Worm (Caenorhabditis elegans) whole organism, L1 larva: ENCODE measurements around the gene col-85.

Experiments
- C16A3.4 ChIP-seq: fragments of 150-350 bp; optimal IDR thresholded peaks from 2 replicates; lab custom pipeline; 2014; ENCODE audit warnings: missing biosample characterization, missing genetic modification characterization
- F16B12.6 ChIP-seq: fragments of 150-350 bp; optimal IDR thresholded peaks from 2 replicates; lab custom pipeline; 2014; ENCODE audit warnings: missing biosample characterization, missing genetic modification characterization
- Y116A8C.19 ChIP-seq: sonication (generic microtip); optimal IDR thresholded peaks from 2 replicates; lab custom pipeline; 2016; ENCODE audit warnings: missing compliant biosample characterization, missing genetic modification characterization, borderline replicate concordance
- alr-1 ChIP-seq: fragments of 200-800 bp; sonication (Bioruptor generic); optimal IDR thresholded peaks from 2 replicates; lab custom pipeline; 2018; ENCODE audit warnings: borderline replicate concordance, mild to moderate bottlenecking, missing genetic modification characterization, missing compliant biosample characterization
- aly-2 ChIP-seq: fragments of 150-350 bp; optimal IDR thresholded peaks from 2 replicates; lab custom pipeline; 2014; ENCODE audit warnings: missing biosample characterization, missing genetic modification characterization
- blmp-1 ChIP-seq: fragments of 150-350 bp; optimal IDR thresholded peaks from 2 replicates; lab custom pipeline; 2014; ENCODE audit warnings: missing biosample characterization, missing genetic modification characterization
- ceh-88 ChIP-seq: fragments of 200-800 bp; sonication (Bioruptor generic); IDR thresholded peaks from 2 replicates; pipeline ENCODE4 v1.3.6; 2022; ENCODE audit warnings: missing genetic modification characterization, missing compliant biosample characterization
- dpl-1 ChIP-seq, 3 experiments: fragments of 150-350 bp in 2 of 3; sonication (generic microtip) in 1 of 3; optimal IDR thresholded peaks; 2 replicates each; lab custom pipeline; 2014 to 2017; ENCODE audit warnings: missing biosample characterization in 3 of 3, missing genetic modification characterization in 3 of 3, missing genetic modification reagents in 3 of 3
- efl-1 ChIP-seq, 4 experiments: fragments of 150-350 bp; optimal IDR thresholded peaks in 3 of 4; peaks in 1 of 4; 1 replicate in 1 of 4; 2 replicates in 3 of 4; lab custom pipeline; 2014; ENCODE audit warnings: missing biosample characterization in 2 of 4, missing genetic modification characterization in 2 of 4, missing genetic modification reagents in 2 of 4
- egl-27 ChIP-seq, 2 experiments: fragments of 150-350 bp in 1 of 2; sonication (generic microtip); optimal IDR thresholded peaks; 3 replicates each; lab custom pipeline; 2017 to 2018; ENCODE audit warnings: missing biosample characterization in 2 of 2, missing genetic modification characterization in 2 of 2, missing genetic modification reagents in 2 of 2
- elt-2 ChIP-seq: sonication (generic microtip); optimal IDR thresholded peaks from 2 replicates; lab custom pipeline; 2016; ENCODE audit warnings: missing genetic modification characterization, mild to moderate bottlenecking, inconsistent platforms, missing compliant biosample characterization, missing genetic modification reagents
- fkh-4 ChIP-seq: sonication (generic microtip); optimal IDR thresholded peaks from 2 replicates; lab custom pipeline; 2016; ENCODE audit warnings: missing compliant biosample characterization, missing genetic modification characterization, borderline replicate concordance
- hlh-17 ChIP-seq: fragments of 200-800 bp; sonication (Bioruptor generic); optimal IDR thresholded peaks from 2 replicates; lab custom pipeline; 2018; ENCODE audit warnings: missing genetic modification characterization, mild to moderate bottlenecking, missing compliant biosample characterization, moderate library complexity, borderline replicate concordance
- hlh-4 ChIP-seq: sonication (generic microtip); optimal IDR thresholded peaks from 2 replicates; lab custom pipeline; 2016; ENCODE audit warnings: mild to moderate bottlenecking, missing genetic modification characterization, missing compliant biosample characterization
- hpl-2 ChIP-seq: fragments of 150-350 bp; optimal IDR thresholded peaks from 2 replicates; lab custom pipeline; 2014; ENCODE audit warnings: missing biosample characterization, missing genetic modification reagents, missing genetic modification characterization
- jun-1 ChIP-seq: fragments of 150-350 bp; optimal IDR thresholded peaks from 2 replicates; lab custom pipeline; 2014; ENCODE audit warnings: missing biosample characterization, missing genetic modification reagents, missing genetic modification characterization
- lin-15B ChIP-seq: fragments of 150-350 bp; sonication (generic microtip); optimal IDR thresholded peaks from 3 replicates; lab custom pipeline; 2014; ENCODE audit warnings: missing biosample characterization, missing genetic modification characterization
- lsy-2 ChIP-seq, 2 experiments: fragments of 150-350 bp; optimal IDR thresholded peaks; 2 replicates each; lab custom pipeline; 2014; ENCODE audit warnings: missing biosample characterization in 2 of 2, missing genetic modification characterization in 2 of 2
- mab-9 ChIP-seq: fragments of 200-800 bp; sonication (Bioruptor generic); IDR thresholded peaks from 2 replicates; pipeline ENCODE4 v1.3.6; 2022; ENCODE audit warnings: missing genetic modification reagents, missing genetic modification characterization, missing compliant biosample characterization
- mep-1 ChIP-seq: fragments of 150-350 bp; optimal IDR thresholded peaks from 2 replicates; lab custom pipeline; 2014; ENCODE audit warnings: missing biosample characterization, missing genetic modification characterization
- nhr-19 ChIP-seq: fragments of 200-800 bp; sonication (Bioruptor generic); conservative IDR thresholded peaks from 2 replicates; pipeline ENCODE4 v1.3.6; 2022; ENCODE audit warnings: missing genetic modification characterization, missing compliant biosample characterization
- nhr-237 ChIP-seq: fragments of 150-350 bp; optimal IDR thresholded peaks from 2 replicates; lab custom pipeline; 2014; ENCODE audit warnings: missing biosample characterization, missing genetic modification characterization
- nhr-47 ChIP-seq: sonication (generic microtip); optimal IDR thresholded peaks from 2 replicates; lab custom pipeline; 2016; ENCODE audit warnings: mild to moderate bottlenecking, missing genetic modification characterization, moderate library complexity, missing compliant biosample characterization
- nhr-76 ChIP-seq: sonication (generic microtip); optimal IDR thresholded peaks from 2 replicates; lab custom pipeline; 2017; ENCODE audit warnings: missing biosample characterization, missing genetic modification characterization
- nhr-77 ChIP-seq: fragments of 150-350 bp; optimal IDR thresholded peaks from 2 replicates; lab custom pipeline; 2014; ENCODE audit warnings: missing biosample characterization, missing genetic modification characterization
- nhr-84 ChIP-seq: sonication (generic microtip); optimal IDR thresholded peaks from 2 replicates; lab custom pipeline; 2017; ENCODE audit warnings: missing biosample characterization, missing genetic modification characterization
- nhr-85 ChIP-seq: sonication (generic microtip); peaks from one replicate; lab custom pipeline; 2016; ENCODE audit warnings: missing genetic modification characterization, inconsistent platforms, missing compliant biosample characterization
- pax-3 ChIP-seq: fragments of 200-800 bp; sonication (Bioruptor generic); optimal IDR thresholded peaks from 2 replicates; lab custom pipeline; 2018; ENCODE audit warnings: mild to moderate bottlenecking, missing genetic modification characterization, moderate library complexity, missing compliant biosample characterization
- sup-37 ChIP-seq: fragments of 200-800 bp; sonication (Bioruptor generic); optimal IDR thresholded peaks from 2 replicates; lab custom pipeline; 2018; ENCODE audit warnings: mild to moderate bottlenecking, missing genetic modification characterization, missing compliant biosample characterization
- tbx-2 ChIP-seq: sonication (generic microtip); optimal IDR thresholded peaks from 2 replicates; lab custom pipeline; 2016; ENCODE audit warnings: missing genetic modification characterization, missing compliant biosample characterization
- unc-30 ChIP-seq: sonication (generic microtip); optimal IDR thresholded peaks from 2 replicates; lab custom pipeline; 2017; ENCODE audit warnings: missing biosample characterization, missing genetic modification characterization
- unc-86 ChIP-seq: sonication (generic microtip); optimal IDR thresholded peaks from 2 replicates; lab custom pipeline; 2016; ENCODE audit warnings: missing genetic modification characterization, missing compliant biosample characterization
- zag-1 ChIP-seq: fragments of 150-350 bp; optimal IDR thresholded peaks from 2 replicates; lab custom pipeline; 2014; ENCODE audit warnings: missing biosample characterization, missing genetic modification characterization
- zip-4 ChIP-seq: fragments of 200-800 bp; sonication (Bioruptor generic); optimal IDR thresholded peaks from 2 replicates; lab custom pipeline; 2018; ENCODE audit warnings: mild to moderate bottlenecking, missing genetic modification characterization, moderate library complexity, missing compliant biosample characterization
- ztf-11 ChIP-seq, 2 experiments: sonication (generic microtip); optimal IDR thresholded peaks; 2 replicates each; lab custom pipeline; 2016 to 2017; ENCODE audit warnings: missing genetic modification characterization in 2 of 2, missing biosample characterization in 1 of 2, missing compliant biosample characterization in 1 of 2

Gene col-85

ce11 chrII:12518008-12518407 is 23.1 kb upstream of the col-85 start:
- no peak for TF ChIP-seq lsy-2 (tag; optimal IDR thresholded peaks at IDR 0.05; lab: Kevin White, UChicago)
- no peak for TF ChIP-seq elt-2 (tag; lab: Kevin White, UChicago)
- TF ChIP-seq unc-30 (tag; lab: Kevin White, UChicago): no peak
- no peak for TF ChIP-seq zip-4 (GFP tag; lab: Kevin White, UChicago)
- TF ChIP-seq mab-9 (GFP tag; lab: Robert Waterston, UW): no peak
- TF ChIP-seq jun-1 (tag; lab: Kevin White, UChicago): no peak
- no peak for TF ChIP-seq alr-1 (tag; lab: Kevin White, UChicago)
- TF ChIP-seq egl-27 (tag; optimal IDR thresholded peaks at IDR 0.05; lab: Kevin White, UChicago): no peak
- TF ChIP-seq ztf-11 (tag; optimal IDR thresholded peaks at IDR 0.05; lab: Kevin White, UChicago): no peak
- no peak for TF ChIP-seq zag-1 (tag; lab: Kevin White, UChicago)
- no peak for TF ChIP-seq unc-86 (tag; lab: Kevin White, UChicago)
- TF ChIP-seq nhr-76 (tag; lab: Kevin White, UChicago): no peak
- no peak for TF ChIP-seq fkh-4 (tag; lab: Kevin White, UChicago)
- no peak for TF ChIP-seq hlh-17 (GFP tag; lab: Kevin White, UChicago)

ce11 chrII:12516313-12516712 is 21.4 kb upstream of the col-85 start, which contains the start of gene srh-61:
srh-61 (minus strand) TSS chrII:12516413.
- TF ChIP-seq aly-2 (tag; lab: Kevin White, UChicago): no peak
- TF ChIP-seq pax-3 (tag; lab: Kevin White, UChicago): no peak
- no peak for TF ChIP-seq dpl-1 (GFP tag; optimal IDR thresholded peaks at IDR 0.05; lab: Kevin White, UChicago)
- no peak for TF ChIP-seq hlh-4
- TF ChIP-seq lin-15B: no peak
- TF ChIP-seq C16A3.4 (tag; lab: Kevin White, UChicago): no peak

DNA sequence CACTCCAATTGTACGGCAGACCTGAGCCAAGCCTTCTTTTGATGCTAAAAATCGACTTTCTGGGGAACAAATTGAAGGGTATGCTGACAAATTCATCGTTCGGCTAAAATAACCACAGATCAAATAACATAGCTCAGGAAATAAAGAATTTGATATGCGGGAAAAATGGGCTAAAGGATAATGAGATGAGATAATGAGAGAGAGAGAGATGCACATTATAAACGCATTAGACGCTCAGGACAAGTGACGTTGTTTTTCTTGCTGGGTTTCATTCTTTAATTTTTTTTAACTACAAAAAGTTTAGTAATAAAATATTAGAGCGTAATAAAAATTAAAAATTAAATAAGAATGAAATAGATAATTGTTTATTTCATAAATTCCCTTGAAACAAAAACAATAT is 19.7 kb upstream of the col-85 start, which contains the start of gene srh-69:
Gene srh-69 (minus strand): TSS at position 101 of the 400 bp plus-strand sequence.
- TF ChIP-seq jun-1 (tag; lab: Kevin White, UChicago) (no peak), dpl-1 (GFP tag; optimal IDR thresholded peaks at IDR 0.05; lab: Kevin White, UChicago) (no peak), nhr-237 (tag; lab: Kevin White, UChicago) (no peak), mep-1 (no peak), nhr-77 (no peak), nhr-84 (tag; lab: Kevin White, UChicago) (no peak), sup-37 (GFP tag; lab: Kevin White, UChicago) (no peak), ceh-88 (no peak), zip-4 (GFP tag; lab: Kevin White, UChicago) (no peak), F16B12.6 (tag; lab: Kevin White, UChicago) (no peak), nhr-85 (tag; lab: Kevin White, UChicago) (no peak)

ce11 chrII:12511866-12512265 is 17.0 kb upstream of the col-85 start, which contains the start of gene srh-73:
srh-73 (plus strand) TSS chrII:12512166.
- TF ChIP-seq jun-1 (tag; lab: Kevin White, UChicago) (no peak), nhr-19 (GFP tag; lab: Robert Waterston, UW) (no peak), hpl-2 (GFP tag; lab: Kevin White, UChicago) (no peak), Y116A8C.19 (tag; lab: Kevin White, UChicago) (no peak), pax-3 (tag; lab: Kevin White, UChicago) (no peak), nhr-47 (no peak), tbx-2 (no peak), mab-9 (GFP tag; lab: Robert Waterston, UW) (no peak), blmp-1 (tag; lab: Kevin White, UChicago) (no peak), F16B12.6 (tag; lab: Kevin White, UChicago) (no peak), efl-1 (optimal IDR thresholded peaks at IDR 0.05; lab: Kevin White, UChicago) (no peak), efl-1 (GFP tag; optimal IDR thresholded peaks at IDR 0.05 in 1 of 2; lab: Kevin White, UChicago) (no peak), lsy-2 (tag; optimal IDR thresholded peaks at IDR 0.05; lab: Kevin White, UChicago) (no peak)
